Worm (Caenorhabditis elegans) whole organism, L4 larva: ENCODE results near the gene ZC196.4.

Experiments
- F26F4.8 ChIP-seq: fragments of 200-800 bp; sonication (Bioruptor generic); conservative IDR thresholded peaks from 2 replicates; pipeline ENCODE4 v1.3.6; 2022; ENCODE audit warnings: missing genetic modification characterization, missing compliant biosample characterization
- F44E2.7 ChIP-seq: fragments of 200-800 bp; sonication (Bioruptor generic); IDR thresholded peaks from 2 replicates; pipeline ENCODE4 v2.1.2; 2022; ENCODE audit warnings: missing genetic modification characterization, missing compliant biosample characterization
- T26A8.4 ChIP-seq: fragments of 200-800 bp; sonication (Bioruptor generic); IDR thresholded peaks from 2 replicates; pipeline ENCODE4 v1.3.6; 2022; ENCODE audit warnings: missing genetic modification characterization, missing compliant biosample characterization
- Y48G9A.11 ChIP-seq: fragments of 200-800 bp; sonication (Bioruptor generic); IDR thresholded peaks from 2 replicates; pipeline ENCODE4 v1.3.6; 2022; ENCODE audit warnings: missing genetic modification reagents, missing genetic modification characterization, missing compliant biosample characterization
- Y5F2A.4 ChIP-seq: fragments of 200-800 bp; sonication (Bioruptor generic); optimal IDR thresholded peaks from 2 replicates; lab custom pipeline; 2018; ENCODE audit warnings: mild to moderate bottlenecking, missing genetic modification characterization, missing compliant biosample characterization
- Y75B8A.6 ChIP-seq: fragments of 200-800 bp; sonication (Bioruptor generic); IDR thresholded peaks from 2 replicates; pipeline ENCODE4 v1.3.6; 2022; ENCODE audit warnings: missing genetic modification reagents, missing genetic modification characterization, missing compliant biosample characterization
- aha-1 ChIP-seq: fragments of 150-350 bp; peaks from one replicate; lab custom pipeline; 2014; ENCODE audit warnings: missing biosample characterization, missing genetic modification characterization
- arid-1 ChIP-seq: fragments of 200-800 bp; sonication (Bioruptor generic); conservative IDR thresholded peaks from 2 replicates; pipeline ENCODE4 v1.3.6; 2022; ENCODE audit warnings: missing genetic modification reagents, missing genetic modification characterization, missing compliant biosample characterization
- attf-4 ChIP-seq: sonication (generic microtip); optimal IDR thresholded peaks from 3 replicates; lab custom pipeline; 2017; ENCODE audit warnings: missing biosample characterization, missing genetic modification characterization
- ceh-82 ChIP-seq: sonication (generic microtip); optimal IDR thresholded peaks from 2 replicates; lab custom pipeline; 2017; ENCODE audit warnings: missing biosample characterization, missing genetic modification characterization
- ces-1 ChIP-seq: fragments of 150-350 bp; sonication (generic microtip); optimal IDR thresholded peaks from 4 replicates; lab custom pipeline; 2014; ENCODE audit warnings: missing biosample characterization, missing genetic modification reagents, missing genetic modification characterization
- ctbp-1 ChIP-seq: fragments of 200-800 bp; sonication (Bioruptor generic); IDR thresholded peaks from 2 replicates; pipeline ENCODE4 v1.3.6; 2022; ENCODE audit warnings: missing genetic modification reagents, missing genetic modification characterization, missing compliant biosample characterization
- daf-12 ChIP-seq: fragments of 150-350 bp; optimal IDR thresholded peaks from 2 replicates; lab custom pipeline; 2014; ENCODE audit warnings: missing biosample characterization, missing genetic modification reagents, missing genetic modification characterization
- daf-16 ChIP-seq, 3 experiments: sonication (generic microtip); optimal IDR thresholded peaks; 2 replicates each; lab custom pipeline; 2016 to 2017; ENCODE audit warnings: missing genetic modification characterization in 3 of 3, missing genetic modification reagents in 3 of 3, mild to moderate bottlenecking in 2 of 3, missing compliant biosample characterization in 2 of 3, missing biosample characterization in 1 of 3, moderate library complexity in 1 of 3
- dmd-6 ChIP-seq: fragments of 200-800 bp; sonication (Bioruptor generic); IDR thresholded peaks from 2 replicates; pipeline ENCODE4 v1.3.6; 2022; ENCODE audit warnings: missing genetic modification reagents, missing genetic modification characterization, missing compliant biosample characterization
- dve-1 ChIP-seq: sonication (generic microtip); optimal IDR thresholded peaks from 2 replicates; lab custom pipeline; 2017; ENCODE audit warnings: antibody characterized with exemption, mild to moderate bottlenecking, missing genetic modification characterization, missing compliant biosample characterization; ENCODE audit not compliant: insufficient read depth
- egl-43 ChIP-seq: fragments of 200-800 bp; sonication (Bioruptor generic); IDR thresholded peaks from 2 replicates; pipeline ENCODE4 v1.3.6; 2022; ENCODE audit warnings: missing genetic modification reagents, missing genetic modification characterization, missing compliant biosample characterization
- gei-8 ChIP-seq: fragments of 200-800 bp; sonication (Bioruptor generic); optimal IDR thresholded peaks from 2 replicates; lab custom pipeline; 2018; ENCODE audit warnings: mild to moderate bottlenecking, missing genetic modification characterization, missing compliant biosample characterization
- hif-1 ChIP-seq, 2 experiments: sonication (generic microtip); optimal IDR thresholded peaks; 2 replicates each; lab custom pipeline; 2016 to 2017; ENCODE audit warnings: missing compliant biosample characterization in 2 of 2, missing genetic modification characterization in 2 of 2, missing genetic modification reagents in 2 of 2, missing genotype in 2 of 2, mild to moderate bottlenecking in 1 of 2
- hlh-11 ChIP-seq: fragments of 200-800 bp; sonication (Bioruptor generic); optimal IDR thresholded peaks from 2 replicates; lab custom pipeline; 2018; ENCODE audit warnings: mild to moderate bottlenecking, missing genetic modification characterization, missing compliant biosample characterization
- jun-1 ChIP-seq: fragments of 150-350 bp; optimal IDR thresholded peaks from 2 replicates; lab custom pipeline; 2014; ENCODE audit warnings: missing biosample characterization, missing genetic modification reagents, missing genetic modification characterization
- lin-15B ChIP-seq: fragments of 150-350 bp; sonication (generic microtip); optimal IDR thresholded peaks from 3 replicates; lab custom pipeline; 2014; ENCODE audit warnings: missing biosample characterization, missing genetic modification characterization
- lin-38 ChIP-seq: fragments of 200-800 bp; sonication (Bioruptor generic); IDR thresholded peaks from 2 replicates; pipeline ENCODE4 v1.3.6; 2022; ENCODE audit warnings: missing genetic modification reagents, missing genetic modification characterization, missing compliant biosample characterization
- lin-39 ChIP-seq: fragments of 150-350 bp; optimal IDR thresholded peaks from 2 replicates; lab custom pipeline; 2014; ENCODE audit warnings: missing biosample characterization, missing genetic modification reagents, missing genetic modification characterization
- lsy-2 ChIP-seq, 2 experiments: fragments of 150-350 bp in 1 of 2; sonication (generic microtip) in 1 of 2; optimal IDR thresholded peaks; 2 replicates each; lab custom pipeline; 2014 to 2017; ENCODE audit warnings: missing biosample characterization in 2 of 2, missing genetic modification characterization in 2 of 2
- mep-1 ChIP-seq: fragments of 150-350 bp; sonication (generic microtip); optimal IDR thresholded peaks from 3 replicates; lab custom pipeline; 2014; ENCODE audit warnings: missing biosample characterization, missing genetic modification characterization
- mes-2 ChIP-seq: sonication (generic microtip); optimal IDR thresholded peaks from 2 replicates; lab custom pipeline; 2016; ENCODE audit warnings: missing genotype, mild to moderate bottlenecking, missing genetic modification characterization, missing compliant biosample characterization; ENCODE audit not compliant: poor library complexity, severe bottlenecking
- mxl-2 ChIP-seq: fragments of 200-800 bp; sonication (Bioruptor generic); conservative IDR thresholded peaks from 2 replicates; pipeline ENCODE4 v1.3.6; 2022; ENCODE audit warnings: missing genetic modification reagents, missing genetic modification characterization, missing compliant biosample characterization
- nhr-111 ChIP-seq: fragments of 200-800 bp; sonication (Bioruptor generic); optimal IDR thresholded peaks from 2 replicates; lab custom pipeline; 2018; ENCODE audit warnings: mild to moderate bottlenecking, missing genetic modification characterization, missing compliant biosample characterization
- nhr-237 ChIP-seq: sonication (generic microtip); optimal IDR thresholded peaks from 2 replicates; lab custom pipeline; 2017; ENCODE audit warnings: missing biosample characterization, missing genetic modification characterization
- nhr-28 ChIP-seq: fragments of 150-350 bp; optimal IDR thresholded peaks from 2 replicates; lab custom pipeline; 2014; ENCODE audit warnings: missing biosample characterization, missing genetic modification characterization
- pqm-1 ChIP-seq: sonication (generic microtip); optimal IDR thresholded peaks from 2 replicates; lab custom pipeline; 2017; ENCODE audit warnings: missing biosample characterization, missing genetic modification characterization
- sdz-12 ChIP-seq: fragments of 200-800 bp; sonication (Bioruptor generic); optimal IDR thresholded peaks from 2 replicates; lab custom pipeline; 2018; ENCODE audit warnings: mild to moderate bottlenecking, missing genetic modification characterization, missing compliant biosample characterization
- set-16 ChIP-seq: fragments of 200-800 bp; sonication (Bioruptor generic); IDR thresholded peaks from 2 replicates; pipeline ENCODE4 v1.3.6; 2022; ENCODE audit warnings: missing genetic modification reagents, missing genetic modification characterization, missing compliant biosample characterization
- tra-1 ChIP-seq: fragments of 200-800 bp; sonication (Bioruptor generic); IDR thresholded peaks from 2 replicates; pipeline ENCODE4 v1.3.6; 2022; ENCODE audit warnings: missing genetic modification reagents, missing genetic modification characterization, missing compliant biosample characterization
- unc-130 ChIP-seq: sonication (generic microtip); optimal IDR thresholded peaks from 2 replicates; lab custom pipeline; 2016; ENCODE audit warnings: missing genetic modification reagents, missing genetic modification characterization, missing compliant biosample characterization
- unc-62 ChIP-seq, 3 experiments: fragments of 150-350 bp in 1 of 3; sonication (generic microtip); optimal IDR thresholded peaks in 2 of 3; peaks in 1 of 3; 1 replicate in 1 of 3; 2 replicates in 2 of 3; lab custom pipeline; 2014 to 2017; ENCODE audit warnings: missing biosample characterization in 3 of 3, missing genetic modification characterization in 3 of 3, missing genetic modification reagents in 3 of 3, missing genotype in 1 of 3
- vab-7 ChIP-seq: fragments of 200-800 bp; sonication (Bioruptor generic); IDR thresholded peaks from 2 replicates; pipeline ENCODE4 v1.3.6; 2022; ENCODE audit warnings: missing genetic modification reagents, missing genetic modification characterization, missing compliant biosample characterization
- zfp-2 ChIP-seq: sonication (generic microtip); optimal IDR thresholded peaks from 2 replicates; lab custom pipeline; 2016; ENCODE audit warnings: mild to moderate bottlenecking, missing genetic modification characterization, missing compliant biosample characterization
- zip-11 ChIP-seq: fragments of 200-800 bp; sonication (Bioruptor generic); IDR thresholded peaks from 2 replicates; pipeline ENCODE4 v1.3.6; 2022; ENCODE audit warnings: missing genetic modification characterization, missing compliant biosample characterization
- ztf-11 ChIP-seq: fragments of 150-350 bp; optimal IDR thresholded peaks from 2 replicates; lab custom pipeline; 2014; ENCODE audit warnings: missing biosample characterization, missing genetic modification characterization

Gene ZC196.4

ce11 chrV:8727077-8727476, 5.8 kb upstream of the ZC196.4 start, which contains the start of gene ZC196.9 (continued):
- TF ChIP-seq T26A8.4 (GFP tag; lab: Robert Waterston, UW) (no peak), lin-38 (GFP tag; lab: Robert Waterston, UW) (no peak)

- TF ChIP-seq unc-62 (GFP tag; optimal IDR thresholded peaks at IDR 0.05 in 1 of 2; lab: Kevin White, UChicago) (peak in 1 of 2 experiments; percentile 60), unc-62 (tag; optimal IDR thresholded peaks at IDR 0.05; lab: Kevin White, UChicago) (no peak), daf-12 (no peak)
Measured at ce11 chrV:8729100-8729499, 3.8 kb upstream of the ZC196.4 start, which contains the start of gene ZC196.5. TSS of gene ZC196.5 (plus strand) at chrV:8729400.

- TF ChIP-seq pqm-1 (tag; lab: Kevin White, UChicago) = peak; percentile 41
- TF ChIP-seq daf-16 (GFP tag; optimal IDR thresholded peaks at IDR 0.05; lab: Kevin White, UChicago) = no peak
- peak; percentile 64 for TF ChIP-seq daf-16 (tag; optimal IDR thresholded peaks at IDR 0.05; lab: Kevin White, UChicago)
- TF ChIP-seq nhr-28 = peak; percentile 3
- peak; percentile 27 for TF ChIP-seq dve-1
- no peak for TF ChIP-seq Y5F2A.4
- no peak for TF ChIP-seq set-16 (GFP tag; lab: Robert Waterston, UW)
- TF ChIP-seq egl-43 (GFP tag; lab: Robert Waterston, UW) = no peak
- no peak for TF ChIP-seq attf-4 (tag; lab: Kevin White, UChicago)
Measured at ce11 chrV:8730991-8731390, 1.9 kb upstream of the ZC196.4 start.

- TF ChIP-seq dmd-6 (GFP tag; lab: Robert Waterston, UW) (no peak), lsy-2 (tag; optimal IDR thresholded peaks at IDR 0.05; lab: Kevin White, UChicago) (no peak), lin-15B (no peak), gei-8 (GFP tag; lab: Kevin White, UChicago) (no peak), hlh-11 (tag; lab: Kevin White, UChicago) (no peak), ces-1 (GFP tag; lab: Kevin White, UChicago) (no peak), egl-43 (GFP tag; lab: Robert Waterston, UW) (no peak), hif-1 (tag; optimal IDR thresholded peaks at IDR 0.05; lab: Kevin White, UChicago) (no peak), zfp-2 (no peak), unc-130 (no peak)
Measured at ce11 chrV:8736369-8736768, 3.5 kb downstream of the ZC196.4 start, which contains the start of gene ZC196.3. TSS of gene ZC196.3 (plus strand) at chrV:8736669.

- TF ChIP-seq lin-39 (tag; lab: Kevin White, UChicago) (no peak), F44E2.7 (GFP tag; lab: Robert Waterston, UW) (no peak), mep-1 (tag; lab: Kevin White, UChicago) (no peak), nhr-237 (tag; lab: Kevin White, UChicago) (no peak), zfp-2 (no peak), zip-11 (GFP tag; lab: Robert Waterston, UW) (no peak), daf-16 (GFP tag; optimal IDR thresholded peaks at IDR 0.05; lab: Kevin White, UChicago) (no peak), daf-16 (tag; optimal IDR thresholded peaks at IDR 0.05; lab: Kevin White, UChicago) (peak; percentile 59), aha-1 (tag; lab: Kevin White, UChicago) (peak; percentile 13)
- TF ChIP-seq, all 104 proteins: peak for 2
Measured at ce11 chrV:8739136-8739535, 6.2 kb downstream of the ZC196.4 start, which contains the start of gene ZC196.2. TSS of gene ZC196.2 (plus strand) at chrV:8739436.

- TF ChIP-seq Y48G9A.11 (GFP tag; lab: Robert Waterston, UW) (no peak), tra-1 (GFP tag; lab: Robert Waterston, UW) (no peak), mes-2 (tag; lab: Kevin White, UChicago) (no peak), egl-43 (GFP tag; lab: Robert Waterston, UW) (no peak), Y75B8A.6 (GFP tag; lab: Robert Waterston, UW) (no peak), sdz-12 (GFP tag; lab: Kevin White, UChicago) (no peak), ceh-82 (no peak), daf-16 (GFP tag; optimal IDR thresholded peaks at IDR 0.05; lab: Kevin White, UChicago) (no peak), daf-16 (tag; optimal IDR thresholded peaks at IDR 0.05; lab: Kevin White, UChicago) (no peak), F26F4.8 (no peak), jun-1 (no peak), lin-39 (tag; lab: Kevin White, UChicago) (no peak), mxl-2 (GFP tag; lab: Robert Waterston, UW) (no peak), vab-7 (GFP tag; lab: Robert Waterston, UW) (no peak), ztf-11 (tag; lab: Kevin White, UChicago) (no peak), nhr-111 (no peak), ctbp-1 (no peak), zfp-2 (no peak), arid-1 (GFP tag; lab: Robert Waterston, UW) (no peak)
Measured at ce11 chrV:8745858-8746257, 13.0 kb downstream of the ZC196.4 start, which contains the start of gene B0507.6. TSS of gene B0507.6 (plus strand) at chrV:8746158.
